Fruit fly (Drosophila melanogaster): ENCODE results near the gene CG18754.

The CG18754 gene

DNA sequence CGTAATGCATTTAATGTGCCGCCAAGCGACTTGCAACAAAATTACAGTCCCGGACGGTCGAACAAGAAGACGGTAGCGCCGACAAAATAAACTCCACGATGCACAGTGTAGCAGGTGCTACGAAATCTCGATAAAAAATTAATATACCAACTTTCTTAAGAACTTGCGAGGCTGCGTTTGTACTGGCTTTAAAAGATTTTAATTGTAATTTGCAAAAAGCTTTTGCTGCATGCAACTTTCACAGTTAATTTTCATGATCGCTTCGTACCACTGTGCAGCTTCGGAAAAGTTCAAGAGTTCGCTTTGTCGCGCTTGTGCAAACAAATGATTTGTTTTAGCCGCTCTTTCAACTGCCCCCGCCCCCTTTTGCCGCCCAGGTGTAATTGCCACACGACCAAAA is 37.7 kb upstream of the CG18754 start (continued):
- TF ChIP-seq CG7372 (GFP tag; IDR thresholded peaks at IDR 0.05), result peak; percentile 50; the same call in 1 of the 2 replicates
- TF ChIP-seq ab (GFP tag; optimal IDR thresholded peaks at IDR 0.05), result peak; percentile 32
- peak; percentile 62 for TF ChIP-seq Hmr (GFP tag; optimal IDR thresholded peaks at IDR 0.05)
- no peak for TF ChIP-seq Lpt (GFP tag; optimal IDR thresholded peaks at IDR 0.05)
- peak; percentile 44 for TF ChIP-seq CG12942 (GFP tag; optimal IDR thresholded peaks at IDR 0.05)
- peak; percentile 62 for TF ChIP-seq CG17802 (tag; optimal IDR thresholded peaks at IDR 0.05)
- no peak for TF ChIP-seq Doc3 (GFP tag; IDR thresholded peaks at IDR 0.05; ENCODE audit: partially characterized antibody)
- peak; percentile 12 for TF ChIP-seq CG18476 (GFP tag; optimal IDR thresholded peaks at IDR 0.05)
- peak; percentile 75 for TF ChIP-seq CG11456 (GFP tag; IDR thresholded peaks at IDR 0.05)
- TF ChIP-seq dpn (GFP tag; optimal IDR thresholded peaks at IDR 0.05), result peak; percentile 69 to 75
- TF ChIP-seq CG15479 (GFP tag; optimal IDR thresholded peaks at IDR 0.05), result no peak
- TF ChIP-seq CG33557 (GFP tag; optimal IDR thresholded peaks at IDR 0.05), result no peak
- peak; percentile 88 for TF ChIP-seq CG17328 (GFP tag; IDR thresholded peaks at IDR 0.05)
- peak; percentile 31 for TF ChIP-seq ERR (GFP tag; optimal IDR thresholded peaks at IDR 0.05)
- no peak for TF ChIP-seq Hey (tag; optimal IDR thresholded peaks at IDR 0.05)
- no peak for TF ChIP-seq mld (GFP tag; IDR thresholded peaks at IDR 0.05; ENCODE audit: partially characterized antibody)
- peak; percentile 29 for TF ChIP-seq Deaf1 (tag; optimal IDR thresholded peaks at IDR 0.05)
- peak; percentile 50; the same call in 1 of the 2 replicates for TF ChIP-seq CG10959 (GFP tag; IDR thresholded peaks at IDR 0.05)
- TF ChIP-seq D19A (tag; optimal IDR thresholded peaks at IDR 0.05), result peak; percentile 59
- no peak for TF ChIP-seq CG6175 (GFP tag; IDR thresholded peaks at IDR 0.05)
- no peak for TF ChIP-seq sd (tag; optimal IDR thresholded peaks at IDR 0.05)
- peak; percentile 63 for TF ChIP-seq bcd (GFP tag; optimal IDR thresholded peaks at IDR 0.05)
- TF ChIP-seq stc (GFP tag; IDR thresholded peaks at IDR 0.05), result peak; percentile 83
- TF ChIP-seq CG1792 (GFP tag; optimal IDR thresholded peaks at IDR 0.05), result peak; percentile 11
- peak; percentile 98 for TF ChIP-seq sens (GFP tag)
- TF ChIP-seq ems (GFP tag; optimal IDR thresholded peaks at IDR 0.05), result peak; percentile 71

DNA sequence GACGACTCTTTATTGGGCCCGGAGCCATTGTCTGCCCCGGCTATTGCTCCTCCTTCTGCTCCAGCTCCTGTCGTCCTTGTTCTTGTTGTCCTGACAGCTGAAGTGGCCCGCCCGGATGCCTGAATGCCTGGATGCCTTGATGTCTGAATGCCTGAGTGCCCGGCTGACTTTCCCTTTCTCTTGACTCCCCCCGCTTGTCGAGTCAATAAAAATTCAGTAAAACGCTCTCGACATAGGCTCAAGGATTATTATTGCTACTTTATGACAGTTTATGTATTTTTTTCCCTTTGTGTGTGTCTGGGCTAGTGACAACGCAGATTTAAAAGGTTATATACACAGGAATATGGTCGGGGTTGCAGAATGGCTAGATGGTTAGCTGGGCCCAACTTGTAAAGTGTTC is 34.0 kb upstream of the CG18754 start:
- TF ChIP-seq CG11696 (GFP tag; IDR thresholded peaks at IDR 0.05) (no peak), Six4 (GFP tag; optimal IDR thresholded peaks at IDR 0.05) (no peak), unc-4 (GFP tag; IDR thresholded peaks at IDR 0.05; ENCODE audit: partially characterized antibody) (no peak), Mad (GFP tag; optimal IDR thresholded peaks at IDR 0.05) (no peak), CG6813 (GFP tag; optimal IDR thresholded peaks at IDR 0.05) (no peak), Oaz (GFP tag; IDR thresholded peaks at IDR 0.05) (no peak), Chrac-16 (GFP tag; optimal IDR thresholded peaks at IDR 0.05) (no peak), Ets65A (GFP tag) (peak; percentile 63), CG8765 (GFP tag; IDR thresholded peaks at IDR 0.05) (no peak), cad (GFP tag; optimal IDR thresholded peaks at IDR 0.05) (no peak), vvl (GFP tag; IDR thresholded peaks at IDR 0.05) (no peak), her (GFP tag; optimal IDR thresholded peaks at IDR 0.05) (no peak), Hr51 (GFP tag; optimal IDR thresholded peaks at IDR 0.05) (no peak), CG10267 (tag; optimal IDR thresholded peaks at IDR 0.05) (no peak), Rfx (GFP tag; IDR thresholded peaks at IDR 0.05) (no peak), CTCF (GFP tag; optimal IDR thresholded peaks at IDR 0.05) (no peak), crol (GFP tag; IDR thresholded peaks at IDR 0.05) (peak; percentile 48; the same call in 1 of the 2 replicates), Abd-B (GFP tag; optimal IDR thresholded peaks at IDR 0.05) (no peak), CG4617 (GFP tag; optimal IDR thresholded peaks at IDR 0.05; ENCODE audit: borderline replicate concordance) (no peak), CG11085 (GFP tag; IDR thresholded peaks at IDR 0.05) (no peak), dmrt11E (tag; optimal IDR thresholded peaks at IDR 0.05) (no peak), disco-r (GFP tag; optimal IDR thresholded peaks at IDR 0.05) (no peak), jing (GFP tag; optimal IDR thresholded peaks at IDR 0.05) (no peak), CG5953 (GFP tag; IDR thresholded peaks at IDR 0.05) (no peak), CG12299 (tag; optimal IDR thresholded peaks at IDR 0.05) (no peak), CkIIα-i1 (GFP tag; IDR thresholded peaks at IDR 0.05) (no peak), Hr39 (optimal IDR thresholded peaks at IDR 0.05) (no peak), CG8944 (GFP tag; optimal IDR thresholded peaks at IDR 0.05) (no peak), wdn (GFP tag; IDR thresholded peaks at IDR 0.05) (no peak)
